Worm (Caenorhabditis elegans) whole organism, L3 larva: ENCODE data around the gene elt-1.

Source experiments
- ceh-82 ChIP-seq: fragments of 150-350 bp; optimal IDR thresholded peaks from 2 replicates; lab custom pipeline; 2014; ENCODE audit warnings: missing biosample characterization, missing genetic modification characterization
- elt-3 ChIP-seq, 3 experiments: fragments of 150-350 bp in 1 of 3; sonication (generic microtip) in 2 of 3; optimal IDR thresholded peaks; 2 replicates in 2 of 3; 4 replicates in 1 of 3; lab custom pipeline; 2014 to 2017; ENCODE audit warnings: missing biosample characterization in 3 of 3, missing genetic modification characterization in 3 of 3
- lin-39 ChIP-seq: fragments of 150-350 bp; optimal IDR thresholded peaks from 2 replicates; lab custom pipeline; 2018; ENCODE audit warnings: missing biosample characterization, missing genetic modification reagents, missing genetic modification characterization
- mdl-1 ChIP-seq: fragments of 150-350 bp; optimal IDR thresholded peaks from 2 replicates; lab custom pipeline; 2014; ENCODE audit warnings: missing biosample characterization, missing genetic modification characterization
- sea-2 ChIP-seq: fragments of 150-350 bp; sonication (generic microtip); optimal IDR thresholded peaks from 4 replicates; lab custom pipeline; 2014; ENCODE audit warnings: missing biosample characterization, missing genetic modification reagents, missing genetic modification characterization
- snpc-4 ChIP-seq: fragments of 150-350 bp; optimal IDR thresholded peaks from 2 replicates; lab custom pipeline; 2014; ENCODE audit warnings: missing biosample characterization, missing genetic modification characterization

DNA sequence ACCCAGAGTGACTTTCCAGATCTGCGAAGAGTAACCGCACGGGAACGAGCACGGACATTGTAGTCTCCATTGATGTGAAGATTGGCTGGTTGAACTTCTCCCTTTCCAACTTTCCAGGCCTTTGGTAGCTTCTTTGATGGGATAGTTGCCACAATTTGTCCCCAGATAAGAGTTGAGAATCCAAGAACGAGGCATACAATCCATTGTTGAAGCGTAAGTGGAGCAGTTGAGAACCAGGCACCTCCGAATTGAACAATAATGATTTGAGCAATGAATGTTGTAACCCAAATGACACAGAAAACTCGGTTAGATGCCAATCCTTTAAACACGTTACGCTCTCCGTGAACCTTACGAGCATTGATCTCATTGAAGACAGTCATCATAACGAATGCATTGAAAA is 12.2 kb downstream of the elt-1 start:
- TF ChIP-seq lin-39 (tag; lab: Kevin White, UChicago) (no peak), elt-3 (tag; optimal IDR thresholded peaks at IDR 0.05; lab: Kevin White, UChicago) (no peak), mdl-1 (tag; lab: Kevin White, UChicago) (no peak), snpc-4 (tag; lab: Kevin White, UChicago) (no peak), sea-2 (GFP tag; lab: Kevin White, UChicago) (no peak), ceh-82 (tag; lab: Kevin White, UChicago) (no peak)
